ENCODE assay signal across 2 fruit fly cellular contexts in genomic region chr3L:952152-952551, dm6.
TF ChIP-seq lines count a peak whose summit lies in the region.

No protein-coding gene starts in this region.

- TF ChIP-seq CTCF in whole organism, embryonic (GFP tag; optimal IDR thresholded peaks at IDR 0.05; lab: Kevin White, UChicago) = no peak

TF ChIP-seq in whole organism, embryonic, 481 proteins besides CTCF, POLR2A, EP300 and RAD21 (continues in another document):
- TF ChIP-seq gsb (GFP tag; IDR thresholded peaks at IDR 0.05; lab: Robert Waterston, UW) (no peak), lab (GFP tag; optimal IDR thresholded peaks at IDR 0.05; lab: Kevin White, UChicago) (peak; percentile 17), CG10267 (tag; optimal IDR thresholded peaks at IDR 0.05; lab: Kevin White, UChicago) (no peak), CG16813 (GFP tag; IDR thresholded peaks at IDR 0.05; lab: Robert Waterston, UW; ENCODE audit: partially characterized antibody) (no peak), Hand (GFP tag; optimal IDR thresholded peaks at IDR 0.05; lab: Kevin White, UChicago) (peak; percentile 31), sens (GFP tag; lab: Kevin White, UChicago) (peak; percentile 18), Sox102F (GFP tag; optimal IDR thresholded peaks at IDR 0.05; lab: Kevin White, UChicago) (no peak), CG14014 (GFP tag; IDR thresholded peaks at IDR 0.05; lab: Robert Waterston, UW) (peak; percentile 34; the same call in 1 of the 2 replicates), row (GFP tag; IDR thresholded peaks at IDR 0.05; lab: Robert Waterston, UW) (peak; percentile 62), dysf (GFP tag; IDR thresholded peaks at IDR 0.05; lab: Robert Waterston, UW) (peak; percentile 51; the same call in 2 of the 3 replicates), CG10274 (GFP tag; optimal IDR thresholded peaks at IDR 0.05; lab: Kevin White, UChicago) (no peak), CG9797 (GFP tag; optimal IDR thresholded peaks at IDR 0.05; lab: Kevin White, UChicago) (no peak), CG12219 (GFP tag; optimal IDR thresholded peaks at IDR 0.05; lab: Kevin White, UChicago) (no peak), eyg (GFP tag; optimal IDR thresholded peaks at IDR 0.05; lab: Kevin White, UChicago) (no peak), pan (optimal IDR thresholded peaks at IDR 0.05; lab: Kevin White, UChicago) (no peak), pan (GFP tag; optimal IDR thresholded peaks at IDR 0.05 in 1 of 2, IDR thresholded peaks at IDR 0.05 in 1 of 2) (peak in 1 of 2 experiments; percentile 49), Doc2 (GFP tag; IDR thresholded peaks at IDR 0.05; lab: Robert Waterston, UW) (0 out of 2 replicates have a peak, but pooled peaks have one; percentile 21), H15 (GFP tag; IDR thresholded peaks at IDR 0.05; lab: Robert Waterston, UW) (no peak), Chrac-16 (GFP tag; optimal IDR thresholded peaks at IDR 0.05; lab: Kevin White, UChicago) (no peak), dmrt99B (tag; optimal IDR thresholded peaks at IDR 0.05; lab: Kevin White, UChicago) (peak; percentile 14), Ptx1 (GFP tag; IDR thresholded peaks at IDR 0.05; lab: Robert Waterston, UW) (peak; percentile 55), CG10209 (GFP tag; optimal IDR thresholded peaks at IDR 0.05; lab: Kevin White, UChicago) (peak; percentile 0), Rfx (GFP tag; IDR thresholded peaks at IDR 0.05; lab: Robert Waterston, UW) (peak; percentile 61; the same call in 1 of the 2 replicates), Mrtf (GFP tag; IDR thresholded peaks at IDR 0.05; lab: Robert Waterston, UW) (peak; percentile 53; the same call in 1 of the 3 replicates), CG7963 (GFP tag; IDR thresholded peaks at IDR 0.05; lab: Robert Waterston, UW; ENCODE audit: partially characterized antibody) (no peak), CG18599 (GFP tag; optimal IDR thresholded peaks at IDR 0.05; lab: Kevin White, UChicago) (peak; percentile 13), CG14965 (GFP tag; optimal IDR thresholded peaks at IDR 0.05; lab: Kevin White, UChicago; ENCODE audit: borderline replicate concordance) (no peak), seq (GFP tag; IDR thresholded peaks at IDR 0.05; lab: Robert Waterston, UW) (no peak), Hmr (GFP tag; optimal IDR thresholded peaks at IDR 0.05; lab: Kevin White, UChicago) (peak; percentile 14), Rx (GFP tag; IDR thresholded peaks at IDR 0.05; lab: Robert Waterston, UW) (no peak), D19A (tag; optimal IDR thresholded peaks at IDR 0.05; lab: Kevin White, UChicago) (no peak), ranshi (GFP tag; IDR thresholded peaks at IDR 0.05; lab: Robert Waterston, UW) (0 out of 2 replicates have a peak, but pooled peaks have one; percentile 7), CG10959 (GFP tag; IDR thresholded peaks at IDR 0.05; lab: Robert Waterston, UW) (no peak), CG2120 (GFP tag; optimal IDR thresholded peaks at IDR 0.05; lab: Kevin White, UChicago) (peak; percentile 59), Dp (GFP tag; optimal IDR thresholded peaks at IDR 0.05; lab: Kevin White, UChicago) (no peak), prd (optimal IDR thresholded peaks at IDR 0.05; lab: Kevin White, UChicago) (no peak), prd (GFP tag; IDR thresholded peaks at IDR 0.05; lab: Robert Waterston, UW) (0 out of 3 replicates have a peak, but pooled peaks have one; percentile 13), slbo (GFP tag; IDR thresholded peaks at IDR 0.05; lab: Robert Waterston, UW) (peak; percentile 61), cas (GFP tag; IDR thresholded peaks at IDR 0.05; lab: Robert Waterston, UW) (no peak), Nf-YA (GFP tag; IDR thresholded peaks at IDR 0.05; lab: Robert Waterston, UW) (no peak), lmd (GFP tag; IDR thresholded peaks at IDR 0.05; lab: Robert Waterston, UW) (peak; percentile 10; the same call in 1 of the 2 replicates), CG11456 (GFP tag; IDR thresholded peaks at IDR 0.05; lab: Robert Waterston, UW) (peak; percentile 38; the same call in 1 of the 3 replicates), CG8924 (tag; optimal IDR thresholded peaks at IDR 0.05; lab: Kevin White, UChicago) (no peak), Hr51 (GFP tag; optimal IDR thresholded peaks at IDR 0.05; lab: Kevin White, UChicago) (peak in 1 of 2 experiments; percentile 34)

TF ChIP-seq in whole organism, prepupa, 60 proteins besides CTCF, POLR2A, EP300 and RAD21:
- TF ChIP-seq Eip93F (GFP tag; optimal IDR thresholded peaks at IDR 0.05; lab: Kevin White, UChicago) = no peak
- peak; percentile 7 for TF ChIP-seq CG32006 (GFP tag; optimal IDR thresholded peaks at IDR 0.05; lab: Kevin White, UChicago)
- 0 out of 3 replicates have a peak, but pooled peaks have one; percentile 17 for TF ChIP-seq eg (GFP tag; IDR thresholded peaks at IDR 0.05; lab: Robert Waterston, UW)
- TF ChIP-seq CG11294 (GFP tag; IDR thresholded peaks at IDR 0.05; lab: Robert Waterston, UW) = no peak
